Worm (Caenorhabditis elegans) whole organism, L3 larva: ENCODE data around the gene gly-1.

Experiments used
- ama-1 ChIP-seq: fragments of 150-350 bp; optimal IDR thresholded peaks from 2 replicates; lab custom pipeline; 2018
- daf-12 ChIP-seq: fragments of 150-350 bp; optimal IDR thresholded peaks from 2 replicates; lab custom pipeline; 2014; ENCODE audit warnings: missing biosample characterization, missing genetic modification reagents, missing genetic modification characterization
- mdl-1 ChIP-seq: fragments of 150-350 bp; optimal IDR thresholded peaks from 2 replicates; lab custom pipeline; 2014; ENCODE audit warnings: missing biosample characterization, missing genetic modification characterization
- nhr-12 ChIP-seq: fragments of 150-350 bp; optimal IDR thresholded peaks from 2 replicates; lab custom pipeline; 2014; ENCODE audit warnings: missing biosample characterization, missing genetic modification characterization
- nhr-23 ChIP-seq: fragments of 150-350 bp; optimal IDR thresholded peaks from 2 replicates; lab custom pipeline; 2014; ENCODE audit warnings: missing biosample characterization, missing genetic modification reagents, missing genetic modification characterization
- nhr-67 ChIP-seq: fragments of 150-350 bp; optimal IDR thresholded peaks from 2 replicates; lab custom pipeline; 2014; ENCODE audit warnings: missing biosample characterization, missing genetic modification characterization
- pqm-1 ChIP-seq: fragments of 150-350 bp; optimal IDR thresholded peaks from 2 replicates; lab custom pipeline; 2017; ENCODE audit warnings: missing biosample characterization, missing genetic modification characterization, inconsistent platforms
- tbx-2 ChIP-seq: sonication (generic microtip); optimal IDR thresholded peaks from 2 replicates; lab custom pipeline; 2016; ENCODE audit warnings: mild to moderate bottlenecking, missing genetic modification characterization, missing compliant biosample characterization

DNA sequence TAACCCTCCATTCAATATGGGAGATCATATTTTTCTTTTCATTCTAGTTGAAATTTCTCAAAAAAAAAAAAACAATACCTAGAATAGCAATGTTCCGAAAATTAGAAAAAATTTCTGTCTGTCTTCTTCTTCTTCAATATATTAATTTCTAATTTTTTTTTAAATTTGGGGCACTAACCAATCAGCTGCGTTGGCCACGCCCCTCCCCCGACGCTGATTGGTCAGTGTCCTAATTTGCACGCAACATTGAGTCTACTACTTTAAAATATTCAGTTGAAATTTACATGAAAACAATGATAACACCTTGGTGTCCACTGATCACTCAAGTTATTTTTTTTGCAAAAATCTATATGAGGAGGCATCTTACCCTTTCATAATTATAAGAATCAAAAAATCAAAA lies 6.0 kb downstream of the gly-1 start:
- TF ChIP-seq nhr-12 (no peak), ama-1 (lab: Kevin White, UChicago) (no peak), pqm-1 (tag; lab: Kevin White, UChicago) (no peak), mdl-1 (tag; lab: Kevin White, UChicago) (no peak), nhr-23 (no peak), daf-12 (tag; lab: Kevin White, UChicago) (no peak), tbx-2 (tag; lab: Kevin White, UChicago) (no peak), nhr-67 (tag; lab: Kevin White, UChicago) (no peak)
